Fruit fly (Drosophila melanogaster) whole organism, adult: ENCODE data around the gene Mad.
A peak's percentile ranks its signal among the peaks of the same experiment; 100 is the strongest.

Experiments used
- CG14711 ChIP-seq: fragments of 200-800 bp; sonication (Bioruptor generic); optimal IDR thresholded peaks from 2 replicates; lab custom pipeline; 2018; ENCODE audit warnings: missing biosample characterization, mild to moderate bottlenecking, missing genetic modification characterization, moderate library complexity
- Clk ChIP-seq: fragments of 200-800 bp; sonication (Bioruptor generic); optimal IDR thresholded peaks from 2 replicates; lab custom pipeline; 2017; ENCODE audit warnings: missing biosample characterization, missing genetic modification characterization
- Crg-1 ChIP-seq: fragments of 200-800 bp; sonication (Bioruptor generic); optimal IDR thresholded peaks from 2 replicates; lab custom pipeline; 2016; ENCODE audit warnings: missing biosample characterization, missing genetic modification characterization
- Hr96 ChIP-seq: fragments of 200-800 bp; sonication (Bioruptor generic); optimal IDR thresholded peaks from 2 replicates; lab custom pipeline; 2016; ENCODE audit warnings: missing biosample characterization, missing genetic modification characterization
- Mnt ChIP-seq: fragments of 200-800 bp; sonication (Bioruptor generic); optimal IDR thresholded peaks from 2 replicates; lab custom pipeline; 2016; ENCODE audit warnings: missing biosample characterization, mild to moderate bottlenecking, missing genetic modification characterization
- cic ChIP-seq: fragments of 200-800 bp; sonication (Bioruptor generic); optimal IDR thresholded peaks from 2 replicates; lab custom pipeline; 2017; ENCODE audit warnings: missing biosample characterization, mild to moderate bottlenecking, missing genetic modification characterization, moderate library complexity
- kay ChIP-seq: fragments of 200-800 bp; sonication (Bioruptor generic); peaks from one replicate; lab custom pipeline; 2016; ENCODE audit warnings: missing biosample characterization, missing genetic modification characterization, borderline replicate concordance
- ovo ChIP-seq: fragments of 200-800 bp; sonication (Bioruptor generic); optimal IDR thresholded peaks from 2 replicates; lab custom pipeline; 2016; ENCODE audit warnings: missing biosample characterization, missing genetic modification characterization
- pad ChIP-seq: fragments of 200-800 bp; sonication (Bioruptor generic); optimal IDR thresholded peaks from 3 replicates; lab custom pipeline; 2017; ENCODE audit warnings: missing biosample characterization, missing genetic modification characterization, mild to moderate bottlenecking, moderate library complexity, missing genetic modification reagents
- tj ChIP-seq: fragments of 200-800 bp; sonication (Bioruptor generic); optimal IDR thresholded peaks from 3 replicates; lab custom pipeline; 2017; ENCODE audit warnings: missing biosample characterization, mild to moderate bottlenecking, missing genetic modification characterization, moderate library complexity
- toe ChIP-seq: fragments of 200-800 bp; sonication (Bioruptor generic); optimal IDR thresholded peaks from 2 replicates; lab custom pipeline; 2016; ENCODE audit warnings: missing biosample characterization, missing genetic modification characterization

- TF ChIP-seq toe (GFP tag; lab: Kevin White, UChicago) (no peak), tj (peak; percentile 21), cic (no peak), CG14711 (tag; lab: Kevin White, UChicago) (no peak), Crg-1 (GFP tag; lab: Kevin White, UChicago) (no peak), ovo (GFP tag; lab: Kevin White, UChicago) (no peak), Hr96 (GFP tag; lab: Kevin White, UChicago) (no peak), Mnt (GFP tag; lab: Kevin White, UChicago) (no peak), kay (GFP tag; lab: Kevin White, UChicago) (no peak), Clk (no peak), pad (GFP tag; lab: Kevin White, UChicago) (no peak)
Measured at dm6 chr2L:3124500-3124977, 34.9 kb downstream of the Mad start.
